Fruit fly (Drosophila melanogaster) whole organism, prepupa: ENCODE measurements around the gene Tim8.

Experiments used
- Blimp-1 ChIP-seq: fragments of 200-800 bp; sonication (Bioruptor generic); optimal IDR thresholded peaks from 3 replicates; lab custom pipeline; 2017; ENCODE audit warnings: missing biosample characterization, missing genetic modification characterization, mild to moderate bottlenecking, moderate library complexity, missing genetic modification reagents
- CG10631 ChIP-seq: fragments of 200-800 bp; sonication (Bioruptor generic); optimal IDR thresholded peaks from 2 replicates; lab custom pipeline; 2016; ENCODE audit warnings: missing biosample characterization, missing genetic modification characterization
- CG10669 ChIP-seq: fragments of 200-800 bp; sonication (Bioruptor generic); optimal IDR thresholded peaks from 3 replicates; lab custom pipeline; 2018; ENCODE audit warnings: missing biosample characterization, mild to moderate bottlenecking, missing genetic modification characterization, moderate library complexity
- CG11294 ChIP-seq: fragments of 200-800 bp; sonication (Bioruptor generic); IDR thresholded peaks from 2 replicates; pipeline ENCODE4 v1.3.6; 2022; ENCODE audit warnings: missing biosample characterization, missing genetic modification characterization
- CG11762 ChIP-seq: fragments of 200-800 bp; sonication (Bioruptor generic); optimal IDR thresholded peaks from 3 replicates; lab custom pipeline; 2016; ENCODE audit warnings: missing biosample characterization, missing genetic modification characterization; ENCODE audit not compliant: insufficient read depth
- CG15336 ChIP-seq: fragments of 200-800 bp; sonication (Bioruptor generic); IDR thresholded peaks from 2 replicates; pipeline ENCODE4 v1.3.6; 2022; ENCODE audit warnings: missing biosample characterization, missing genetic modification characterization
- CG1621 ChIP-seq: fragments of 200-800 bp; sonication (Bioruptor generic); optimal IDR thresholded peaks from 3 replicates; lab custom pipeline; 2018; ENCODE audit warnings: missing biosample characterization, mild to moderate bottlenecking, missing genetic modification characterization
- CG31627 ChIP-seq: fragments of 200-800 bp; sonication (Bioruptor generic); optimal IDR thresholded peaks from 3 replicates; lab custom pipeline; 2016; ENCODE audit warnings: missing biosample characterization, missing genetic modification characterization
- CG32006 ChIP-seq: fragments of 200-800 bp; sonication (Bioruptor generic); optimal IDR thresholded peaks from 3 replicates; lab custom pipeline; 2017; ENCODE audit warnings: missing biosample characterization, mild to moderate bottlenecking, missing genetic modification characterization
- CG3919 ChIP-seq: fragments of 200-800 bp; sonication (Bioruptor generic); optimal IDR thresholded peaks from 3 replicates; lab custom pipeline; 2016; ENCODE audit warnings: missing biosample characterization, missing genetic modification characterization
- CG4318 ChIP-seq: fragments of 200-800 bp; sonication (Bioruptor generic); optimal IDR thresholded peaks from 3 replicates; lab custom pipeline; 2017; ENCODE audit warnings: missing biosample characterization, mild to moderate bottlenecking, missing genetic modification characterization
- CG6163 ChIP-seq: fragments of 200-800 bp; sonication (Bioruptor generic); IDR thresholded peaks from 3 replicates; pipeline ENCODE4 v1.3.6; 2022; ENCODE audit warnings: missing biosample characterization, missing genetic modification characterization
- CG6792 ChIP-seq: fragments of 200-800 bp; sonication (Bioruptor generic); optimal IDR thresholded peaks from 3 replicates; lab custom pipeline; 2016; ENCODE audit warnings: missing biosample characterization, missing genetic modification characterization
- CG6854 ChIP-seq: fragments of 200-800 bp; sonication (Bioruptor generic); optimal IDR thresholded peaks from 2 replicates; lab custom pipeline; 2017; ENCODE audit warnings: missing biosample characterization, mild to moderate bottlenecking, missing genetic modification characterization
- CG7368 ChIP-seq: fragments of 200-800 bp; sonication (Bioruptor generic); optimal IDR thresholded peaks from 3 replicates; lab custom pipeline; 2016; ENCODE audit warnings: missing biosample characterization, missing genetic modification characterization
- CG8119 ChIP-seq: fragments of 200-800 bp; sonication (Bioruptor generic); IDR thresholded peaks from 3 replicates; pipeline ENCODE4 v1.3.6; 2022; ENCODE audit warnings: missing biosample characterization, missing genetic modification characterization
- CG8319 ChIP-seq: fragments of 200-800 bp; sonication (Bioruptor generic); optimal IDR thresholded peaks from 3 replicates; lab custom pipeline; 2016; ENCODE audit warnings: missing biosample characterization, missing genetic modification characterization
- CG8632 ChIP-seq: fragments of 200-800 bp; sonication (Bioruptor generic); optimal IDR thresholded peaks from 3 replicates; lab custom pipeline; 2016; ENCODE audit warnings: missing biosample characterization, missing genetic modification characterization
- Eip75B ChIP-seq: fragments of 200-800 bp; sonication (Bioruptor generic); optimal IDR thresholded peaks from 3 replicates; lab custom pipeline; 2016; ENCODE audit warnings: missing biosample characterization, missing genetic modification characterization
- Eip78C ChIP-seq: fragments of 200-800 bp; sonication (Bioruptor generic); peaks from one replicate; lab custom pipeline; 2016; ENCODE audit warnings: missing biosample characterization, missing genetic modification characterization
- Eip93F ChIP-seq: fragments of 200-800 bp; sonication (Bioruptor generic); optimal IDR thresholded peaks from 2 replicates; lab custom pipeline; 2016; ENCODE audit warnings: missing biosample characterization, mild to moderate bottlenecking, missing genetic modification characterization
- Ets21C ChIP-seq: fragments of 200-800 bp; sonication (Bioruptor generic); optimal IDR thresholded peaks from 3 replicates; lab custom pipeline; 2016; ENCODE audit warnings: missing biosample characterization, missing genetic modification characterization
- Ets96B ChIP-seq: fragments of 200-800 bp; optimal IDR thresholded peaks from 2 replicates; lab custom pipeline; 2019; ENCODE audit warnings: missing biosample characterization, mild to moderate bottlenecking, missing genetic modification characterization, moderate library complexity
- Hr39 ChIP-seq: fragments of 200-800 bp; sonication (Bioruptor generic); optimal IDR thresholded peaks from 2 replicates; lab custom pipeline; 2016; ENCODE audit warnings: missing biosample characterization, missing genetic modification characterization
- Hr4 ChIP-seq: fragments of 200-800 bp; sonication (Bioruptor generic); optimal IDR thresholded peaks from 3 replicates; lab custom pipeline; 2016; ENCODE audit warnings: missing biosample characterization, missing genetic modification characterization
- Lpt ChIP-seq: fragments of 200-800 bp; sonication (Bioruptor generic); optimal IDR thresholded peaks from 3 replicates; lab custom pipeline; 2016; ENCODE audit warnings: missing biosample characterization, missing genetic modification characterization
- Met ChIP-seq: fragments of 200-800 bp; sonication (Bioruptor generic); optimal IDR thresholded peaks from 3 replicates; lab custom pipeline; 2016; ENCODE audit warnings: missing biosample characterization, missing genetic modification characterization
- OdsH ChIP-seq: fragments of 200-800 bp; sonication (Bioruptor generic); optimal IDR thresholded peaks from 3 replicates; lab custom pipeline; 2016; ENCODE audit warnings: missing biosample characterization, missing genetic modification characterization
- Sox14 ChIP-seq: fragments of 200-800 bp; sonication (Bioruptor generic); optimal IDR thresholded peaks from 3 replicates; lab custom pipeline; 2016; ENCODE audit warnings: missing biosample characterization, missing genetic modification characterization
- Sox15 ChIP-seq: fragments of 200-800 bp; sonication (Bioruptor generic); optimal IDR thresholded peaks from 3 replicates; lab custom pipeline; 2016; ENCODE audit warnings: missing biosample characterization, missing genetic modification characterization
- achi ChIP-seq: fragments of 200-800 bp; sonication (Bioruptor generic); optimal IDR thresholded peaks from 3 replicates; lab custom pipeline; 2016; ENCODE audit warnings: missing biosample characterization, missing genetic modification characterization
- acj6 ChIP-seq: fragments of 200-800 bp; sonication (Bioruptor generic); optimal IDR thresholded peaks from 3 replicates; lab custom pipeline; 2016; ENCODE audit warnings: missing biosample characterization, missing genetic modification characterization
- cyc ChIP-seq: fragments of 200-800 bp; sonication (Bioruptor generic); optimal IDR thresholded peaks from 3 replicates; lab custom pipeline; 2016; ENCODE audit warnings: missing biosample characterization, missing genetic modification characterization
- dac ChIP-seq: fragments of 200-800 bp; sonication (Bioruptor generic); optimal IDR thresholded peaks from 2 replicates; lab custom pipeline; 2017; ENCODE audit warnings: missing biosample characterization, mild to moderate bottlenecking, missing genetic modification characterization
- esn ChIP-seq: fragments of 200-800 bp; sonication (Bioruptor generic); optimal IDR thresholded peaks from 2 replicates; lab custom pipeline; 2016; ENCODE audit warnings: missing biosample characterization, mild to moderate bottlenecking, missing genetic modification characterization, moderate library complexity
- fd85E ChIP-seq: fragments of 200-800 bp; sonication (Bioruptor generic); optimal IDR thresholded peaks from 3 replicates; lab custom pipeline; 2016; ENCODE audit warnings: missing biosample characterization, missing genetic modification characterization
- fkh ChIP-seq: fragments of 200-800 bp; sonication (Bioruptor generic); optimal IDR thresholded peaks from 3 replicates; lab custom pipeline; 2017; ENCODE audit warnings: missing biosample characterization, mild to moderate bottlenecking, missing genetic modification characterization, moderate library complexity
- salr ChIP-seq, 2 experiments: fragments of 200-800 bp; sonication (Bioruptor generic); optimal IDR thresholded peaks; 3 replicates each; lab custom pipeline; 2016 to 2018; ENCODE audit warnings: missing biosample characterization in 2 of 2, missing genetic modification characterization in 2 of 2, mild to moderate bottlenecking in 1 of 2
- spab ChIP-seq: fragments of 200-800 bp; sonication (Bioruptor generic); optimal IDR thresholded peaks from 2 replicates; lab custom pipeline; 2017; ENCODE audit warnings: missing biosample characterization, mild to moderate bottlenecking, missing genetic modification characterization, missing genetic modification reagents
- ss ChIP-seq, 2 experiments: fragments of 200-800 bp; sonication (Bioruptor generic); optimal IDR thresholded peaks; 2 replicates in 1 of 2; 3 replicates in 1 of 2; lab custom pipeline; 2017 to 2018; ENCODE audit warnings: mild to moderate bottlenecking in 2 of 2, missing biosample characterization in 2 of 2, missing genetic modification characterization in 2 of 2, moderate library complexity in 1 of 2
- svp ChIP-seq: fragments of 200-800 bp; sonication (Bioruptor generic); peaks from one replicate; lab custom pipeline; 2016; ENCODE audit warnings: missing biosample characterization, missing genetic modification characterization
- topi ChIP-seq: fragments of 200-800 bp; sonication (Bioruptor generic); optimal IDR thresholded peaks from 3 replicates; lab custom pipeline; 2016; ENCODE audit warnings: missing biosample characterization, missing genetic modification characterization
- vri ChIP-seq: fragments of 200-800 bp; sonication (Bioruptor generic); optimal IDR thresholded peaks from 3 replicates; lab custom pipeline; 2016; ENCODE audit warnings: missing biosample characterization, mild to moderate bottlenecking, missing genetic modification characterization

The Tim8 gene

DNA sequence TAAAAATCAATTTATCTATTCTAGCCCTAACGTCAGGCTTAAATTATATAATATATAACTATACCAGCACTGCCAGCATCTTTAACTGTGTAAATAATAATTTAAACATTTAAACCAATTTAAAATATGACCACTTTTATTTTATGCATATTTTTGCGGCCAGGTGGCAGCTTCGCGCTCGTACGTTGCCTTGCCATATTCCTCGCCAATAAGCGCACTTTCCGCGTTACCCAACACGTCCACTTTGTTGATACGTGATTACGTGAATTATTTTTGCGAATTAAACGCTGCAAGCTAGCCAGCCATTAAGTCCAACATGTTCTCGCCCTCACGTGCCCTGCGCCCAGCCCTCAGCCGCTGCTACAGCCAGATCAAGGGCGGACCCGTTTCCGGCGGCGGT lies 18.5 kb upstream of the Tim8 start, which contains the start of gene NdufV3 (continued):
- TF ChIP-seq acj6 (no peak), CG8632 (no peak), achi (GFP tag; lab: Kevin White, UChicago) (no peak), CG10669 (GFP tag; lab: Kevin White, UChicago) (no peak)

DNA sequence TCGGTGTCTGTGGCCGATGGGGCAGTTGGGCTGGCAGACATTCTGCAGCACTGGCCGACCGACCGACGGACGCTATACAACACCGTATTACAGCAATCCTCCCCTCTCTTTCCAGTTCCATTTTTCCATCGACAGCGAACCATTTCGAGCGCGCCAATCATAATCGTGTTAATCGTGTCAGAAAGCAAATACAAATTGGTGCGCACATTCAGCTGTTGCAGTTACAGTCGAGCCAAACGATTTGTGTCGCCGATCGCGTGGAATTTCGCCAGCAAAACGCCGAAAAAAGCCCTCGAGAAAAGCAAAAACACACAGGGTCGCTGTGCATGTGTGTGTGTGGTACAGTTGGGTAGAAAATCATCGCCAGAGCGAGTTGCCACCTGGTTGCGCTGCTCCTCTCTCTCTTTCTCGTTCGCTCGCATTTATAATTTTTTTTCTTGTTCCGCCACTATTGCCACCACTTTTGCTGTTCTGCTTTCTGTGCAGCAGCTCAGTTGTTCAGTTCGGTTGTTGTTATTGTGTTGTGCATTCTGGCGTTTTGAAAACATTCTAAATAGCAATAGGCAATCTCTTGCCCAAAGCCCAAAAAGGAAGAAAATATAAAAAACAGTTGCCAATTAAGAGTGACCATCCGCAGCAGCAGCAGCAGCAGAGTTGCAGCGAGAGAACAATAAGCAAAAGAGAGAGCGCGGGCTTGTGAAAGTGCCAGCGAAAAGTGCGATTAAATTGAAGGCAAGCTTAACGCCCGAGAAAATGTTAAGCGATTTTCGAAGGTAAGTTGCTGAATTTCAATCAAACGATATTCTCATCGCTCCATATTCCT lies 17.5 kb upstream of the Tim8 start, which contains the start of gene CG1737:
Gene CG1737 (plus strand): TSS at position 104 of the 823 bp plus-strand sequence.
- TF ChIP-seq CG31627 (GFP tag; lab: Kevin White, UChicago) (peak; percentile 11), CG3919 (GFP tag; lab: Kevin White, UChicago) (peak; percentile 2), CG11294 (GFP tag; lab: Robert Waterston, UW) (no peak), Hr39 (GFP tag; lab: Kevin White, UChicago) (peak; percentile 3), CG6163 (GFP tag; lab: Robert Waterston, UW) (peak; percentile 16; the same call in 1 of the 3 replicates), CG6792 (GFP tag; lab: Kevin White, UChicago) (peak; percentile 10), CG6854 (GFP tag; lab: Kevin White, UChicago) (peak; percentile 35), Sox14 (GFP tag; lab: Kevin White, UChicago) (peak; percentile 17), svp (GFP tag; lab: Kevin White, UChicago) (peak; percentile 24), CG32006 (GFP tag; lab: Kevin White, UChicago) (no peak), esn (GFP tag; lab: Kevin White, UChicago) (peak; percentile 9), vri (GFP tag; lab: Kevin White, UChicago) (peak; percentile 17), ss (GFP tag; optimal IDR thresholded peaks at IDR 0.05; lab: Kevin White, UChicago) (peak in 1 of 2 experiments; percentile 9), OdsH (GFP tag; lab: Kevin White, UChicago) (peak; percentile 7), dac (GFP tag; lab: Kevin White, UChicago) (no peak), CG8319 (peak; percentile 26), cyc (GFP tag; lab: Kevin White, UChicago) (peak; percentile 31), Eip78C (GFP tag; lab: Kevin White, UChicago) (peak; percentile 45), topi (GFP tag; lab: Kevin White, UChicago) (peak; percentile 7), Ets21C (GFP tag; lab: Kevin White, UChicago) (no peak)
- TF ChIP-seq, all 60 proteins: peak for 16

DNA sequence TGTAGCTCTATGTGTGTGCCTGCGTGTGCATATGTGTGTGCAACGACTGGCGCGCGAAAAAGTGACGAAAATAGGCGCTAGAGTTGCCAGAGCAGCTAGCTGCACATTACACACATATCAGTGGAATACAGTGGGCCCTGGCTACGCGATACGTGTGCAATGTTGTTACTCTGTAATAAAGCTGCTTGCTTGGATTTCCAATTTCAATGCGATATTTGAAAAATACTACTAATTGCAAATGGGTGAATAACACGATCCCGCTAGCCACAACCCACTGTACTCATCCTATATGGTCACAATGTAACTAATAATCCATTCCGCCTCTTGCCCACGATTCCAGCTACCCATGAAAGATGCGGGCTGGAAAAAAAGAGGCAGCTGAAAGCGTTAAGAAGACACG lies 16.9 kb upstream of the Tim8 start:
- TF ChIP-seq CG15336 (GFP tag; lab: Robert Waterston, UW), result peak; percentile 98
- TF ChIP-seq dac (GFP tag; lab: Kevin White, UChicago), result peak; percentile 95
- peak; percentile 90 for TF ChIP-seq spab (GFP tag; lab: Kevin White, UChicago)
- peak; percentile 93 for TF ChIP-seq Sox15
- TF ChIP-seq Ets21C (GFP tag; lab: Kevin White, UChicago), result peak; percentile 90
- TF ChIP-seq achi (GFP tag; lab: Kevin White, UChicago), result peak; percentile 93
- TF ChIP-seq CG32006 (GFP tag; lab: Kevin White, UChicago), result peak; percentile 96
- TF ChIP-seq CG10669 (GFP tag; lab: Kevin White, UChicago), result peak; percentile 93
- TF ChIP-seq CG8119 (GFP tag; lab: Robert Waterston, UW), result peak; percentile 96
- peak; percentile 91 for TF ChIP-seq Ets96B (tag; lab: Kevin White, UChicago)
- TF ChIP-seq Lpt (GFP tag; lab: Kevin White, UChicago), result peak; percentile 95
- TF ChIP-seq cyc (GFP tag; lab: Kevin White, UChicago), result peak; percentile 96
- peak; percentile 88 to 94 for TF ChIP-seq salr (GFP tag; optimal IDR thresholded peaks at IDR 0.05; lab: Kevin White, UChicago)
- TF ChIP-seq CG6854 (GFP tag; lab: Kevin White, UChicago), result peak; percentile 80
- TF ChIP-seq Blimp-1 (GFP tag; lab: Kevin White, UChicago), result peak; percentile 70
- TF ChIP-seq Sox14 (GFP tag; lab: Kevin White, UChicago), result peak; percentile 94
- peak; percentile 93 for TF ChIP-seq CG11762 (GFP tag; lab: Kevin White, UChicago)
- peak; percentile 94 for TF ChIP-seq CG10631
- TF ChIP-seq ss (GFP tag; optimal IDR thresholded peaks at IDR 0.05; lab: Kevin White, UChicago), result peak; percentile 83 to 93
- peak; percentile 97 for TF ChIP-seq Eip78C (GFP tag; lab: Kevin White, UChicago)
- peak; percentile 93 for TF ChIP-seq topi (GFP tag; lab: Kevin White, UChicago)
- TF ChIP-seq CG1621 (tag; lab: Kevin White, UChicago), result peak; percentile 95
- TF ChIP-seq fd85E (GFP tag; lab: Kevin White, UChicago), result peak; percentile 86
- peak; percentile 92 for TF ChIP-seq CG4318 (GFP tag; lab: Kevin White, UChicago)
- peak; percentile 95 for TF ChIP-seq CG7368 (GFP tag; lab: Kevin White, UChicago)
- no peak for TF ChIP-seq fkh
- peak; percentile 91 for TF ChIP-seq esn (GFP tag; lab: Kevin White, UChicago)
- peak; percentile 92 for TF ChIP-seq Eip75B (GFP tag; lab: Kevin White, UChicago)
- TF ChIP-seq Hr4, result peak; percentile 97
- TF ChIP-seq Met (GFP tag; lab: Kevin White, UChicago), result peak; percentile 93
- no peak for TF ChIP-seq Eip93F
- peak; percentile 81 for TF ChIP-seq vri (GFP tag; lab: Kevin White, UChicago)
- peak; percentile 95 for TF ChIP-seq OdsH (GFP tag; lab: Kevin White, UChicago)
